Worm (Caenorhabditis elegans) whole organism, L4 larva: ENCODE data around the gene Y10G11A.1.

ENCODE experiments used
- Y48G9A.11 ChIP-seq: fragments of 200-800 bp; sonication (Bioruptor generic); IDR thresholded peaks from 2 replicates; pipeline ENCODE4 v1.3.6; 2022; ENCODE audit warnings: missing genetic modification reagents, missing genetic modification characterization, missing compliant biosample characterization
- Y5F2A.4 ChIP-seq: fragments of 200-800 bp; sonication (Bioruptor generic); optimal IDR thresholded peaks from 2 replicates; lab custom pipeline; 2018; ENCODE audit warnings: mild to moderate bottlenecking, missing genetic modification characterization, missing compliant biosample characterization
- ZK546.5 ChIP-seq, 2 experiments: sonication (generic microtip); optimal IDR thresholded peaks; 2 replicates each; lab custom pipeline; 2017; ENCODE audit warnings: missing biosample characterization in 2 of 2, missing genetic modification characterization in 2 of 2
- aha-1 ChIP-seq: fragments of 150-350 bp; peaks from one replicate; lab custom pipeline; 2014; ENCODE audit warnings: missing biosample characterization, missing genetic modification characterization
- aly-2 ChIP-seq: sonication (generic microtip); optimal IDR thresholded peaks from 2 replicates; lab custom pipeline; 2018; ENCODE audit warnings: missing biosample characterization, missing genetic modification characterization
- attf-4 ChIP-seq: sonication (generic microtip); optimal IDR thresholded peaks from 3 replicates; lab custom pipeline; 2017; ENCODE audit warnings: missing biosample characterization, missing genetic modification characterization
- ceh-28 ChIP-seq: fragments of 150-350 bp; optimal IDR thresholded peaks from 2 replicates; lab custom pipeline; 2014; ENCODE audit warnings: missing biosample characterization, missing genetic modification reagents, missing genetic modification characterization
- ceh-62 ChIP-seq: sonication (generic microtip); optimal IDR thresholded peaks from 2 replicates; lab custom pipeline; 2017; ENCODE audit warnings: missing biosample characterization, missing genetic modification characterization
- ces-1 ChIP-seq: fragments of 150-350 bp; sonication (generic microtip); optimal IDR thresholded peaks from 4 replicates; lab custom pipeline; 2014; ENCODE audit warnings: missing biosample characterization, missing genetic modification reagents, missing genetic modification characterization
- ctbp-1 ChIP-seq: fragments of 200-800 bp; sonication (Bioruptor generic); IDR thresholded peaks from 2 replicates; pipeline ENCODE4 v1.3.6; 2022; ENCODE audit warnings: missing genetic modification reagents, missing genetic modification characterization, missing compliant biosample characterization
- daf-12 ChIP-seq: fragments of 150-350 bp; optimal IDR thresholded peaks from 2 replicates; lab custom pipeline; 2014; ENCODE audit warnings: missing biosample characterization, missing genetic modification reagents, missing genetic modification characterization
- daf-16 ChIP-seq, 3 experiments: sonication (generic microtip); optimal IDR thresholded peaks; 2 replicates each; lab custom pipeline; 2016 to 2017; ENCODE audit warnings: missing genetic modification characterization in 3 of 3, missing genetic modification reagents in 3 of 3, mild to moderate bottlenecking in 2 of 3, missing compliant biosample characterization in 2 of 3, missing biosample characterization in 1 of 3, moderate library complexity in 1 of 3
- dmd-8 ChIP-seq: fragments of 200-800 bp; sonication (Bioruptor generic); IDR thresholded peaks from 2 replicates; pipeline ENCODE4 v1.3.6; 2022; ENCODE audit warnings: missing genetic modification characterization, missing compliant biosample characterization
- dve-1 ChIP-seq: sonication (generic microtip); optimal IDR thresholded peaks from 2 replicates; lab custom pipeline; 2017; ENCODE audit warnings: antibody characterized with exemption, mild to moderate bottlenecking, missing genetic modification characterization, missing compliant biosample characterization; ENCODE audit not compliant: insufficient read depth
- egl-43 ChIP-seq: fragments of 200-800 bp; sonication (Bioruptor generic); IDR thresholded peaks from 2 replicates; pipeline ENCODE4 v1.3.6; 2022; ENCODE audit warnings: missing genetic modification reagents, missing genetic modification characterization, missing compliant biosample characterization
- fkh-10 ChIP-seq: fragments of 150-350 bp; optimal IDR thresholded peaks from 2 replicates; lab custom pipeline; 2014; ENCODE audit warnings: missing biosample characterization, missing genetic modification reagents, missing genetic modification characterization
- fos-1 ChIP-seq: fragments of 150-350 bp; optimal IDR thresholded peaks from 2 replicates; lab custom pipeline; 2014; ENCODE audit warnings: missing biosample characterization, missing genetic modification characterization
- hif-1 ChIP-seq, 2 experiments: sonication (generic microtip); optimal IDR thresholded peaks; 2 replicates each; lab custom pipeline; 2016 to 2017; ENCODE audit warnings: missing compliant biosample characterization in 2 of 2, missing genetic modification characterization in 2 of 2, missing genetic modification reagents in 2 of 2, missing genotype in 2 of 2, mild to moderate bottlenecking in 1 of 2
- hlh-11 ChIP-seq: fragments of 200-800 bp; sonication (Bioruptor generic); optimal IDR thresholded peaks from 2 replicates; lab custom pipeline; 2018; ENCODE audit warnings: mild to moderate bottlenecking, missing genetic modification characterization, missing compliant biosample characterization
- hmg-1.1 ChIP-seq: fragments of 200-800 bp; sonication (Bioruptor generic); IDR thresholded peaks from 2 replicates; pipeline ENCODE4 v1.3.6; 2022; ENCODE audit warnings: missing genetic modification reagents, missing genetic modification characterization, missing compliant biosample characterization
- jun-1 ChIP-seq: fragments of 150-350 bp; optimal IDR thresholded peaks from 2 replicates; lab custom pipeline; 2014; ENCODE audit warnings: missing biosample characterization, missing genetic modification reagents, missing genetic modification characterization
- lin-13 ChIP-seq: fragments of 150-350 bp; optimal IDR thresholded peaks from 2 replicates; lab custom pipeline; 2014; ENCODE audit warnings: missing biosample characterization, missing genetic modification reagents, missing genetic modification characterization
- lin-15B ChIP-seq: fragments of 150-350 bp; sonication (generic microtip); optimal IDR thresholded peaks from 3 replicates; lab custom pipeline; 2014; ENCODE audit warnings: missing biosample characterization, missing genetic modification characterization
- lin-38 ChIP-seq: fragments of 200-800 bp; sonication (Bioruptor generic); IDR thresholded peaks from 2 replicates; pipeline ENCODE4 v1.3.6; 2022; ENCODE audit warnings: missing genetic modification reagents, missing genetic modification characterization, missing compliant biosample characterization
- lin-39 ChIP-seq: fragments of 150-350 bp; optimal IDR thresholded peaks from 2 replicates; lab custom pipeline; 2014; ENCODE audit warnings: missing biosample characterization, missing genetic modification reagents, missing genetic modification characterization
- lir-3 ChIP-seq: sonication (generic microtip); optimal IDR thresholded peaks from 2 replicates; lab custom pipeline; 2016; ENCODE audit warnings: mild to moderate bottlenecking, missing genetic modification characterization, missing compliant biosample characterization
- lsy-2 ChIP-seq, 2 experiments: fragments of 150-350 bp in 1 of 2; sonication (generic microtip) in 1 of 2; optimal IDR thresholded peaks; 2 replicates each; lab custom pipeline; 2014 to 2017; ENCODE audit warnings: missing biosample characterization in 2 of 2, missing genetic modification characterization in 2 of 2
- mdt-29 ChIP-seq: fragments of 200-800 bp; sonication (Bioruptor generic); IDR thresholded peaks from 2 replicates; pipeline ENCODE4 v1.3.6; 2022; ENCODE audit warnings: missing genetic modification reagents, missing genetic modification characterization, missing compliant biosample characterization
- mep-1 ChIP-seq: fragments of 150-350 bp; sonication (generic microtip); optimal IDR thresholded peaks from 3 replicates; lab custom pipeline; 2014; ENCODE audit warnings: missing biosample characterization, missing genetic modification characterization
- nhr-10 ChIP-seq: fragments of 150-350 bp; optimal IDR thresholded peaks from 2 replicates; lab custom pipeline; 2014; ENCODE audit warnings: missing biosample characterization, missing genetic modification characterization
- nhr-28 ChIP-seq: fragments of 150-350 bp; optimal IDR thresholded peaks from 2 replicates; lab custom pipeline; 2014; ENCODE audit warnings: missing biosample characterization, missing genetic modification characterization
- nhr-41 ChIP-seq: fragments of 200-800 bp; sonication (Bioruptor generic); IDR thresholded peaks from 2 replicates; pipeline ENCODE4 v1.3.6; 2022; ENCODE audit warnings: missing genetic modification reagents, missing genetic modification characterization, missing compliant biosample characterization
- nhr-48 ChIP-seq: sonication (generic microtip); optimal IDR thresholded peaks from 2 replicates; lab custom pipeline; 2016; ENCODE audit warnings: mild to moderate bottlenecking, missing genetic modification characterization, missing compliant biosample characterization
- nhr-6 ChIP-seq: fragments of 150-350 bp; optimal IDR thresholded peaks from 2 replicates; lab custom pipeline; 2014; ENCODE audit warnings: missing biosample characterization, missing genetic modification characterization
- nhr-76 ChIP-seq: fragments of 150-350 bp; optimal IDR thresholded peaks from 2 replicates; lab custom pipeline; 2014; ENCODE audit warnings: missing biosample characterization, missing genetic modification characterization
- pha-4 ChIP-seq, 2 experiments: fragments of 150-350 bp in 1 of 2; fragments of 200-800 bp in 1 of 2; sonication (Bioruptor generic) in 1 of 2; IDR thresholded peaks in 1 of 2; optimal IDR thresholded peaks in 1 of 2; 2 replicates each; pipeline versions ENCODE4 v1.3.6 to Lab custom; 2014 to 2022; ENCODE audit warnings: missing genetic modification characterization in 2 of 2, missing genetic modification reagents in 2 of 2, missing biosample characterization in 1 of 2, missing compliant biosample characterization in 1 of 2
- php-3 ChIP-seq: fragments of 200-800 bp; sonication (Bioruptor generic); IDR thresholded peaks from 2 replicates; pipeline ENCODE4 v1.3.6; 2022; ENCODE audit warnings: missing genetic modification reagents, missing genetic modification characterization, missing compliant biosample characterization
- rbr-2 ChIP-seq: sonication (generic microtip); optimal IDR thresholded peaks from 2 replicates; lab custom pipeline; 2016; ENCODE audit warnings: missing genotype, missing genetic modification characterization, missing compliant biosample characterization
- sdz-12 ChIP-seq: fragments of 200-800 bp; sonication (Bioruptor generic); optimal IDR thresholded peaks from 2 replicates; lab custom pipeline; 2018; ENCODE audit warnings: mild to moderate bottlenecking, missing genetic modification characterization, missing compliant biosample characterization
- set-16 ChIP-seq: fragments of 200-800 bp; sonication (Bioruptor generic); IDR thresholded peaks from 2 replicates; pipeline ENCODE4 v1.3.6; 2022; ENCODE audit warnings: missing genetic modification reagents, missing genetic modification characterization, missing compliant biosample characterization
- snpc-1.2 ChIP-seq: fragments of 200-800 bp; sonication (Bioruptor generic); IDR thresholded peaks from 2 replicates; pipeline ENCODE4 v1.3.6; 2022; ENCODE audit warnings: missing genetic modification reagents, missing genetic modification characterization, missing compliant biosample characterization
- snpc-4 ChIP-seq: fragments of 150-350 bp; optimal IDR thresholded peaks from 2 replicates; lab custom pipeline; 2014; ENCODE audit warnings: missing biosample characterization, missing genetic modification characterization
- spr-3 ChIP-seq: fragments of 200-800 bp; sonication (Bioruptor generic); optimal IDR thresholded peaks from 2 replicates; lab custom pipeline; 2018; ENCODE audit warnings: mild to moderate bottlenecking, missing genetic modification characterization, missing compliant biosample characterization
- tra-1 ChIP-seq: fragments of 200-800 bp; sonication (Bioruptor generic); IDR thresholded peaks from 2 replicates; pipeline ENCODE4 v1.3.6; 2022; ENCODE audit warnings: missing genetic modification reagents, missing genetic modification characterization, missing compliant biosample characterization
- unc-39 ChIP-seq: sonication (generic microtip); optimal IDR thresholded peaks from 2 replicates; lab custom pipeline; 2017; ENCODE audit warnings: missing biosample characterization, missing genetic modification characterization
- unc-62 ChIP-seq, 3 experiments: fragments of 150-350 bp in 1 of 3; sonication (generic microtip); optimal IDR thresholded peaks in 2 of 3; peaks in 1 of 3; 1 replicate in 1 of 3; 2 replicates in 2 of 3; lab custom pipeline; 2014 to 2017; ENCODE audit warnings: missing biosample characterization in 3 of 3, missing genetic modification characterization in 3 of 3, missing genetic modification reagents in 3 of 3, missing genotype in 1 of 3
- zag-1 ChIP-seq: fragments of 150-350 bp; optimal IDR thresholded peaks from 2 replicates; lab custom pipeline; 2014; ENCODE audit warnings: missing biosample characterization, missing genetic modification characterization
- zip-11 ChIP-seq: fragments of 200-800 bp; sonication (Bioruptor generic); IDR thresholded peaks from 2 replicates; pipeline ENCODE4 v1.3.6; 2022; ENCODE audit warnings: missing genetic modification characterization, missing compliant biosample characterization
- zip-2 ChIP-seq: fragments of 150-350 bp; optimal IDR thresholded peaks from 2 replicates; lab custom pipeline; 2014; ENCODE audit warnings: missing biosample characterization, missing genetic modification characterization
- ztf-7 ChIP-seq: fragments of 150-350 bp; optimal IDR thresholded peaks from 2 replicates; lab custom pipeline; 2014; ENCODE audit warnings: missing biosample characterization, missing genetic modification characterization

Y10G11A.1 gene

ce11 chrIV:16388136-16388635, 36.3 kb upstream of the Y10G11A.1 start (continued):
- TF ChIP-seq hif-1 (tag; optimal IDR thresholded peaks at IDR 0.05; lab: Kevin White, UChicago) (peak in 1 of 2 experiments; percentile 9), tra-1 (GFP tag; lab: Robert Waterston, UW) (no peak), rbr-2 (tag; lab: Kevin White, UChicago) (peak; percentile 4), mep-1 (tag; lab: Kevin White, UChicago) (peak; percentile 48), dve-1 (tag; lab: Kevin White, UChicago) (no peak), sdz-12 (GFP tag; lab: Kevin White, UChicago) (no peak), aha-1 (no peak), snpc-1.2 (GFP tag; lab: Robert Waterston, UW) (peak; percentile 96), daf-16 (GFP tag; optimal IDR thresholded peaks at IDR 0.05; lab: Kevin White, UChicago) (peak in 1 of 2 experiments; percentile 66), daf-16 (tag; optimal IDR thresholded peaks at IDR 0.05; lab: Kevin White, UChicago) (peak; percentile 13), lin-38 (GFP tag; lab: Robert Waterston, UW) (peak; percentile 82), zag-1 (tag; lab: Kevin White, UChicago) (no peak), ZK546.5 (tag; optimal IDR thresholded peaks at IDR 0.05; lab: Kevin White, UChicago) (no peak), ceh-62 (tag; lab: Kevin White, UChicago) (no peak), unc-62 (GFP tag; optimal IDR thresholded peaks at IDR 0.05 in 1 of 2; lab: Kevin White, UChicago) (no peak), unc-62 (tag; optimal IDR thresholded peaks at IDR 0.05; lab: Kevin White, UChicago) (no peak), jun-1 (tag; lab: Kevin White, UChicago) (no peak), hmg-1.1 (GFP tag; lab: Robert Waterston, UW) (peak; percentile 72), unc-39 (tag; lab: Kevin White, UChicago) (no peak), php-3 (GFP tag; lab: Robert Waterston, UW) (0 out of 2 replicates have a peak, but pooled peaks have one; percentile 42), ctbp-1 (peak; percentile 39; the same call in 1 of the 2 replicates), attf-4 (no peak), set-16 (GFP tag; lab: Robert Waterston, UW) (peak; percentile 47), ceh-28 (tag; lab: Kevin White, UChicago) (no peak), snpc-4 (no peak), lin-39 (tag; lab: Kevin White, UChicago) (no peak), daf-12 (tag; lab: Kevin White, UChicago) (no peak), nhr-48 (no peak), zip-11 (GFP tag; lab: Robert Waterston, UW) (peak; percentile 76; the same call in 1 of the 2 replicates), lir-3 (tag; lab: Kevin White, UChicago) (no peak), egl-43 (GFP tag; lab: Robert Waterston, UW) (peak; percentile 89), Y48G9A.11 (no peak), Y5F2A.4 (no peak), aly-2 (no peak), zip-2 (no peak), lin-13 (GFP tag; lab: Kevin White, UChicago) (no peak), hlh-11 (tag; lab: Kevin White, UChicago) (peak; percentile 39), nhr-10 (tag; lab: Kevin White, UChicago) (no peak), mdt-29 (0 out of 2 replicates have a peak, but pooled peaks have one; percentile 12), nhr-6 (tag; lab: Kevin White, UChicago) (no peak), nhr-41 (GFP tag; lab: Robert Waterston, UW) (no peak), lin-15B (tag; lab: Kevin White, UChicago) (no peak), fkh-10 (GFP tag; lab: Kevin White, UChicago) (no peak), lsy-2 (tag; optimal IDR thresholded peaks at IDR 0.05; lab: Kevin White, UChicago) (no peak), fos-1 (tag; lab: Kevin White, UChicago) (no peak), pha-4 (GFP tag; IDR thresholded peaks at IDR 0.05; lab: Robert Waterston, UW) (peak; percentile 71), pha-4 (tag; optimal IDR thresholded peaks at IDR 0.05; lab: Kevin White, UChicago) (no peak), spr-3 (GFP tag; lab: Kevin White, UChicago) (peak; percentile 34), nhr-76 (no peak), dmd-8 (peak; percentile 78; the same call in 1 of the 2 replicates), ces-1 (GFP tag; lab: Kevin White, UChicago) (no peak), nhr-28 (no peak), ztf-7 (tag; lab: Kevin White, UChicago) (no peak)
